Worm (Caenorhabditis elegans): Measurements from ENCODE around the gene K07H8.12.

The K07H8.12 gene

DNA sequence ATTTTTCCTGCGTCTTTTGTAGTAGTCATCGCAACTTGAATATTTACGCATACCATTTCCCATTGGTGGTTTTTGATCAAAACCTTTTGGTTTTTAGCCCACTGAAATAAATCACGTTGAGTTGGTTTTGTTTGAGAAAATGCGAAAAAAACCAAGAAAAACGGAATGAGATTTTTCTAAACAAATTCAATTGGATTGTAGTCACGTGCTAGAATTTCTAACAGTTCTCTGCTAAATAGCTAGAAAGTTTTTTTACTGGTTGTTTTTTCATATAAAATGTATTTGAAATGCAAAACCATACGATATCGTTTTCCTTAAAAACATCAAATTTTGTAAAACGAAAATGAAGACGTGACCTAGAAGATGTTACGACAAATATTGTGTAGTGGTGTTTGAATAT lies at the start of gene K07H8.12:
Gene K07H8.12 (minus strand): TSS at position 101 of the 400 bp plus-strand sequence.
- no peak for TF ChIP-seq B0336.3 (GFP tag; IDR thresholded peaks at IDR 0.05)
- TF ChIP-seq T07F8.4 (tag; optimal IDR thresholded peaks at IDR 0.05): no peak

DNA sequence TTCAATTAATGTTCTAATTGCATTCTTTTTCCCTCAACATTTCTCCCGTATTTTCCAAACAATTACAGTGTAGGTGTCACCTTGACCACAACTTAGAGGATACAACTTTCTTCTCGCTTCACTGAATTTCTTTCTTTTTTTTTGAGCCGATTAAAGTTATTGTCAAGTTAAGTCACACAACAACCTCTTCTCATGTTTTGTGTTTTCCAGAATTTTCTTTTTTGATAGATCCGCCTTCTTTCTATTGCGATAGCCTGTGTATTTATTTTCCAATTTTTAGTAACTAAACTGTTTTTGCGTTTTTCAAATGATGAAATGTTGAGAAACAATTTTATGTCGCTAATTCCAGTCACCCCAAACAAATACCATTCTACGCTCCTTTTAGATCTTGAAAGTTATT lies 49.2 kb upstream of the K07H8.12 start, which contains the start of gene F35H10.3:
Gene F35H10.3 (plus strand): TSS at position 301 of the 400 bp plus-strand sequence.
- TF ChIP-seq ekl-4 (GFP tag; IDR thresholded peaks at IDR 0.05): no peak
- TF ChIP-seq hlh-12 (tag; optimal IDR thresholded peaks at IDR 0.05): no peak
- no peak for TF ChIP-seq attf-6 (GFP tag; IDR thresholded peaks at IDR 0.05)
- TF ChIP-seq mcd-1 (GFP tag; IDR thresholded peaks at IDR 0.05): no peak
- no peak for TF ChIP-seq lir-1 (GFP tag; conservative IDR thresholded peaks at IDR 0.05)
- no peak for TF ChIP-seq dox-1 (GFP tag; IDR thresholded peaks at IDR 0.05)

DNA sequence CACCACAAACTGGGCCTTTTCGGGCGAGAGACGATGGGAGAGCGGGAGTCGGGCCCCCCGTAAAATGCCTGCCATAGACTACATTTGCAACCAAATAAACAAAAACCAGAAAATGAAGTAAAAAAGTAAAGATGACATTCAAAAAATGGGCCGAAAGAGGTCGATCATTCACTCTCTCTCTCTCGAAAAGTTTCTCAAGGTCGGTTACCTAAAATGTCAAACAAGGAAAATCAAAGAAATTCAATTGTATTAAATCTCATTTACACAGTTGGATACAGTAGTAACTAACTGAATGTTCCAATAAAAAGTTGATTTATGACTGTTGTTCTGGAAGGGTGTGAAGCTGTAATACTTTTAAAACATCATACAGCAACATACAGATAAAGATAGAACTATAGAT lies 42.3 kb upstream of the K07H8.12 start:
- TF ChIP-seq lin-26 (GFP tag; IDR thresholded peaks at IDR 0.05) (no peak), F55B11.4 (tag; optimal IDR thresholded peaks at IDR 0.05; ENCODE audit: borderline replicate concordance, insufficient read depth) (no peak), snpc-1.1 (tag; optimal IDR thresholded peaks at IDR 0.05; ENCODE audit: insufficient read depth) (no peak), C06A6.2 (GFP tag; conservative IDR thresholded peaks at IDR 0.05) (no peak), dox-1 (GFP tag; IDR thresholded peaks at IDR 0.05) (no peak), ztf-6 (GFP tag; IDR thresholded peaks at IDR 0.05) (no peak), ztf-26 (tag; optimal IDR thresholded peaks at IDR 0.05) (no peak), hlh-26 (GFP tag; conservative IDR thresholded peaks at IDR 0.05) (no peak), hrde-1 (tag; optimal IDR thresholded peaks at IDR 0.05; ENCODE audit: borderline replicate concordance) (no peak), lin-54 (GFP tag; optimal IDR thresholded peaks at IDR 0.05) (no peak), B0019.2 (GFP tag; conservative IDR thresholded peaks at IDR 0.05) (no peak), T26A5.8 (tag; optimal IDR thresholded peaks at IDR 0.05) (no peak), hmg-20 (GFP tag; IDR thresholded peaks at IDR 0.05) (no peak), ceh-91 (GFP tag; IDR thresholded peaks at IDR 0.05) (no peak)

DNA sequence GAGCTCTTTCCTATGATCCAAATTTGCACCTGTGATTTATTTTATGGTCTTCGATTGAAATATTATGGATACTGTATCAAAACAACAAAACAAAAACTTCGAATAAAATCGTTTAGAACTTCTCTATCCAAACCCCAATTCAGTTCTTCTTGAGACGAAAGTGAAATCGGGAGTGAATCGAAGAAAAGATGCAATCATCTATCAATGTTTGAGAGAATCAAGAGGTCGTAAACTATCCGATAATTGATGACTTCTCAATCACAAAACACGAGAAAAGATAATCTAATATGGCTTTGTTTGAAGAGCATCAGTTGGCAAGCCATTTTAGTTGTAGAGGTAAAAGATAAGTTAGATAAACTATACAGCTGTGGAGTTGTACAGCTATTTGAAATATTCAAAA lies 41.3 kb upstream of the K07H8.12 start:
- TF ChIP-seq aptf-3 (GFP tag; IDR thresholded peaks at IDR 0.05) (no peak), C06A6.2 (GFP tag; conservative IDR thresholded peaks at IDR 0.05) (no peak), nhr-90 (tag; optimal IDR thresholded peaks at IDR 0.05) (no peak), rpc-1 (optimal IDR thresholded peaks at IDR 0.05) (no peak), rpc-1 (tag; optimal IDR thresholded peaks at IDR 0.05) (no peak), zim-3 (tag; optimal IDR thresholded peaks at IDR 0.05) (no peak), Y56A3A.18 (GFP tag; IDR thresholded peaks at IDR 0.05) (no peak), B0336.3 (GFP tag; IDR thresholded peaks at IDR 0.05) (no peak)

DNA sequence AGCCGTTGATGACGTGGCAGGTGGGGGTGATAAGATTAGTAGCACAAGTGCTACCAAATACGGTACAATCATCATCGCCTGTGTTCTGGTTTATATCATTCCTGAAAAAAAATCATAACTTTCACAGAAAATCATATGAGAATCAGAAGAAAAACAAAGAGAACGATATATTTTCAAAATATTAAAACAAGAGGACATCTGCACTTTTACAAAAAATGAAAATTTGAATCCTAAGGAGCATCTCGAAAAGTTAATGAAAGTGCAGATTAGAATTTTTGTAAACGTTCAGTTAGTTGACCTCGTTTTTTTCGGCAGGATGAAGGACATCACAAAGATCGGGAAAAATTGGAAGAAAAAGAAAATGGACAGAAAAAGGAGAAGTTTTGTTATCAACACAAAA lies 36.3 kb upstream of the K07H8.12 start, which contains the start of gene F35H10.10:
Gene F35H10.10 (minus strand): TSS at position 101 of the 400 bp plus-strand sequence.
- TF ChIP-seq ets-4 (GFP tag; optimal IDR thresholded peaks at IDR 0.05): no peak
- no peak for TF ChIP-seq bed-1 (GFP tag; IDR thresholded peaks at IDR 0.05)
- no peak for TF ChIP-seq repo-1 (tag; optimal IDR thresholded peaks at IDR 0.05)
- TF ChIP-seq dpl-1 (GFP tag; optimal IDR thresholded peaks at IDR 0.05): no peak
- no peak for TF ChIP-seq attf-5 (GFP tag; optimal IDR thresholded peaks at IDR 0.05)
- no peak for TF ChIP-seq ztf-22 (GFP tag; optimal IDR thresholded peaks at IDR 0.05)
- TF ChIP-seq aptf-3 (GFP tag; IDR thresholded peaks at IDR 0.05): no peak
- TF ChIP-seq akir-1 (GFP tag; optimal IDR thresholded peaks at IDR 0.05): no peak
- no peak for TF ChIP-seq gei-17 (GFP tag; optimal IDR thresholded peaks at IDR 0.05)
- no peak for TF ChIP-seq efl-1 (GFP tag; optimal IDR thresholded peaks at IDR 0.05)
- TF ChIP-seq fkh-3 (tag; optimal IDR thresholded peaks at IDR 0.05): no peak
- no peak for TF ChIP-seq Y67H2A.10 (GFP tag; conservative IDR thresholded peaks at IDR 0.05)
- TF ChIP-seq lin-35 (GFP tag; optimal IDR thresholded peaks at IDR 0.05): no peak
